Worm (Caenorhabditis elegans): Measurements from ENCODE around the gene R05A10.1.

The R05A10.1 gene

ce11 chrIV:14196176-14196575 is 14.0 kb downstream of the R05A10.1 start, which contains the start of gene F02H6.2:
Gene F02H6.2, plus strand, starts transcription at chrIV:14196476.
- TF ChIP-seq fkh-10 (GFP tag; optimal IDR thresholded peaks at IDR 0.05) (no peak), pros-1 (tag; optimal IDR thresholded peaks at IDR 0.05) (no peak), ceh-14 (tag; optimal IDR thresholded peaks at IDR 0.05) (no peak), elt-4 (tag; optimal IDR thresholded peaks at IDR 0.05) (no peak), tbx-2 (tag; optimal IDR thresholded peaks at IDR 0.05) (no peak), pqm-1 (tag; optimal IDR thresholded peaks at IDR 0.05) (no peak), hlh-30 (tag; optimal IDR thresholded peaks at IDR 0.05; ENCODE audit: insufficient read depth) (no peak), pha-2 (tag; optimal IDR thresholded peaks at IDR 0.05) (no peak), sox-4 (tag; optimal IDR thresholded peaks at IDR 0.05) (no peak), mec-3 (tag; optimal IDR thresholded peaks at IDR 0.05; ENCODE audit: borderline replicate concordance) (no peak), madf-2 (tag; optimal IDR thresholded peaks at IDR 0.05) (no peak), ceh-48 (tag; optimal IDR thresholded peaks at IDR 0.05) (no peak), ref-2 (tag; optimal IDR thresholded peaks at IDR 0.05) (no peak), ceh-24 (tag; optimal IDR thresholded peaks at IDR 0.05) (no peak), ama-1 (optimal IDR thresholded peaks at IDR 0.05) (no peak), pha-4 (tag; optimal IDR thresholded peaks at IDR 0.05) (no peak), T23F11.4 (GFP tag; optimal IDR thresholded peaks at IDR 0.05) (no peak), hlh-6 (tag; optimal IDR thresholded peaks at IDR 0.05) (no peak), dve-1 (tag; optimal IDR thresholded peaks at IDR 0.05) (no peak)

- TF ChIP-seq ceh-31 (tag; optimal IDR thresholded peaks at IDR 0.05) (no peak), fkh-6 (tag; optimal IDR thresholded peaks at IDR 0.05) (no peak), pros-1 (tag; optimal IDR thresholded peaks at IDR 0.05) (no peak), ceh-9 (tag; optimal IDR thresholded peaks at IDR 0.05) (no peak), pag-3 (tag; optimal IDR thresholded peaks at IDR 0.05; ENCODE audit: borderline replicate concordance) (no peak), rnt-1 (tag; optimal IDR thresholded peaks at IDR 0.05) (no peak), tbx-2 (tag; optimal IDR thresholded peaks at IDR 0.05) (no peak), C08G9.2 (tag; optimal IDR thresholded peaks at IDR 0.05) (no peak), eyg-1 (tag; optimal IDR thresholded peaks at IDR 0.05) (no peak), ceh-19 (GFP tag; optimal IDR thresholded peaks at IDR 0.05) (no peak), unc-3 (GFP tag; conservative IDR thresholded peaks at IDR 0.05) (no peak), unc-3 (tag; optimal IDR thresholded peaks at IDR 0.05) (no peak), hlh-13 (GFP tag; optimal IDR thresholded peaks at IDR 0.05) (no peak), unc-55 (GFP tag; optimal IDR thresholded peaks at IDR 0.05) (no peak), ceh-22 (tag; optimal IDR thresholded peaks at IDR 0.05) (no peak), K02D7.2 (tag; optimal IDR thresholded peaks at IDR 0.05) (no peak)
Measured at ce11 chrIV:14203162-14203561, 21.0 kb downstream of the R05A10.1 start, which contains the start of gene F02H6.3. Gene F02H6.3, plus strand, starts transcription at chrIV:14203427.

- TF ChIP-seq ceh-34 (tag; optimal IDR thresholded peaks at IDR 0.05) (no peak), zip-5 (tag; optimal IDR thresholded peaks at IDR 0.05) (no peak), pros-1 (tag; optimal IDR thresholded peaks at IDR 0.05) (no peak), pag-3 (tag; optimal IDR thresholded peaks at IDR 0.05; ENCODE audit: borderline replicate concordance) (no peak), dve-1 (tag; optimal IDR thresholded peaks at IDR 0.05) (no peak), ttx-3 (tag; optimal IDR thresholded peaks at IDR 0.05) (no peak), ceh-24 (tag; optimal IDR thresholded peaks at IDR 0.05) (no peak), eyg-1 (tag; optimal IDR thresholded peaks at IDR 0.05) (no peak)
Measured at ce11 chrIV:14215777-14216176, 33.6 kb downstream of the R05A10.1 start.

- TF ChIP-seq elt-2 (tag; optimal IDR thresholded peaks at IDR 0.05) = peak; percentile 34
- TF ChIP-seq pros-1 (tag; optimal IDR thresholded peaks at IDR 0.05) = no peak
Measured at ce11 chrIV:14219714-14220113, 37.5 kb downstream of the R05A10.1 start, which contains the start of gene sqrd-1. Gene sqrd-1, plus strand, starts transcription at chrIV:14219871.
